Fruit fly (Drosophila melanogaster): ENCODE measurements around the gene Ctps.

Gene Ctps

DNA sequence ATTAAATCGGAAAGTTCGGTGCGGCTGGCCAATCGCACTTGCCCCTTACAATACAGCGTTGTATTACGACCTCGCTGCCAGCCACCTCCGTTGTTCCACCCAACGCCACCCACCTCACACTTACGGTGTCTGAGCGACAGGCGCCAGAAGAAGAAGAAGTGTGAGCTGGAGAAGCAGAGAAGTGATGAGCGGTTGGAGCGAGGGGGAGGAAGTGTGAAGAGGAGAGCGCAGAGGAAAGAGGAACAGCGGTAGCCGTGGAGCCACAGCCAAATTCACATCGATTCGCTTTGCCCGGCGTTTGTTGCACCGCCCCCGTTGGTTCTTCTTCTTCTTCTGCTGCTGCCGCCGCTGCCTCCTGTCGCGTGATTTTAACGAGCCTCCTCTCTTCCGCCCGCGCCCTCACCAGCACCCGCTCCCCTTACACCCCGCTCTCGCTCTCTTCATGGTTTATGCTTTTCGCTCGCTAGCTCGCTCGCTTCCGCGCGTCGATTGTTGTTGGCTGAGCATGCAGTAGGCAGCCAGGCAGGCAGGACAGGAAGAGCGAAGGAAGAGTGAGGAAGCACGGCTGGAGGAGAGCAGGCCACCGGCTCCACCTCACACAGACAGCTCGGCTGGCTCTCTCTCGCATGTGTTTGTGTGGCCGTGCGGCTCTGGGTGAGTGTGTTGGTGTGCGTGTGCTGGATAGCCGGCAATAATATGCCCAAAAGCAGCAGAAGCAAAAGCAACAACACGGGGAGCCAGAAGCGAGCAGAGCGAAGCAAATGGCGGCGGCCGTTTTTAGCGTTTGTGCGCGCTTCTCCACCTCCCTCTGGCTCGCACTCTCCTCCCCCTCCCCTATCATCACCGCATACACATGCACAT, 6.5 kb downstream of the Ctps start:
- TF ChIP-seq CTCF (optimal IDR thresholded peaks at IDR 0.05): no peak
- TF ChIP-seq CG8478 (optimal IDR thresholded peaks at IDR 0.05): no peak

DNA sequence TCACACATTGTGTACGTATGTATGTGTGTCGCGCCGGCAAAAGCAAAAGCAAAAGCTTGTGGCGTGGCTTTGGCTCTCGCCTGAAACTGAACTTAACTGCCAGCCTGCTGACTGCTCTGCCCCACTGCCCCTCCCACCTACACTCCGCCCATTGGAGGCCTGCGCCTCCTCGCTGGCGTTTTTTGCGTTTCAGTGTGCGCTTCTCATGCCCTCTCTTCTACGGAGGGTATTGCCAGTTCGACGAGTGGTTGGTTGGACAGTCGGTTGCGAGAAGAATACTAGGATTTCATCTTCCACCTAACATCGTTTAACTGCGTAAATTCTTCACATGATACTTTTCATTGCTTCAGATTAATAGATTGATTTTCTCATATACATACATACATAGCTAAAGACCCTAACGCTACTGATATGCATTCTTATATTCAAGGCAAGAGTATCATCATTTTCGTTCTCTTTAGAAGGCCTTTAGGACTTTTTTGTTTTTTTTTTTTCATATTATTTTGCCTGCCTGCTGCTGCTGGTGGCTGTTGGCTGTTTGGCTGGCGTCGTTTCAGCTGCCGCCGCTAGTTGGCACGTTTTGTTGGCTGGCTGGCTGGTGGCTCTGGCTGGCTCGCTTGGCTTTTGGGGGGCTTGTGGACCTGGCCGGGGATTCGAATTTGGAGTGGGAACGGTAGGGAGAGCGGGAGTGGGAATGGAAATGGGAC, 7.3 kb downstream of the Ctps start:
- TF ChIP-seq CG8478 (optimal IDR thresholded peaks at IDR 0.05): no peak
- TF ChIP-seq CTCF (optimal IDR thresholded peaks at IDR 0.05): no peak

- TF ChIP-seq CG8478 (optimal IDR thresholded peaks at IDR 0.05): no peak
- TF ChIP-seq CTCF (optimal IDR thresholded peaks at IDR 0.05): no peak
Observed at dm6 chr3L:15105566-15106207, 8.0 kb downstream of the Ctps start, which contains the start of gene CG45071. Gene CG45071 (plus strand): TSS chr3L:15105882.

dm6 chr3L:15107158-15107775, 9.6 kb downstream of the Ctps start:
- TF ChIP-seq CTCF (optimal IDR thresholded peaks at IDR 0.05) (no peak), CG8478 (optimal IDR thresholded peaks at IDR 0.05) (no peak)

DNA sequence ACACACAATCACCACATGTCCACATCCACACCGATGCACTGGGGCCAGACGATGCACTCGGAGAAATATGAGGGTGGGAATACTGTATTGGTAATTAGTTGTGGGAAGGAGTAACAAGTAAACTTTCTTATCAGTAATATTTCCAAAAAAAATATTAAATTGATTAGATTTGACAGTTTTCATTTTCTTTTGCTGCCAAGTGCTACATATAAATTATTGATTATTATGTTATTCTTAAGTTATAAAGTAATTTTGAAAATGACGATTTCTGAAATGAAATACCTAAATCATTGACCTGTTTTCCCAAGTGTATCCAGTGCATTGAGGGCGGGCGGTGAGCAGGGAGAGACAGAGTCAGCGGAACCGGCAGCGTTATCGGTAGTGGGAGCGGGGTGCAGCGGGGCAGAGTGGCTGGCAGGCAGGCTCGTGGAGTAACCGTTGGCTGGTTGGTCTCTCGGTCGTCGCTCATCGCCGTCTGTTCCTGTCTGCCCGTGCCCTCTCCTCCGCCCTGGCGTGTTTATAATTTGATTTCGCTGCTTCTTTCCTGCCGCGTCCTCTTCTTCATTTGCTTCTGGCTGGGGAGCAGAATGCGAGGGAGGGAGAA, 10.2 kb downstream of the Ctps start:
- no peak for TF ChIP-seq CTCF (optimal IDR thresholded peaks at IDR 0.05)
- TF ChIP-seq CG8478 (optimal IDR thresholded peaks at IDR 0.05): no peak

DNA sequence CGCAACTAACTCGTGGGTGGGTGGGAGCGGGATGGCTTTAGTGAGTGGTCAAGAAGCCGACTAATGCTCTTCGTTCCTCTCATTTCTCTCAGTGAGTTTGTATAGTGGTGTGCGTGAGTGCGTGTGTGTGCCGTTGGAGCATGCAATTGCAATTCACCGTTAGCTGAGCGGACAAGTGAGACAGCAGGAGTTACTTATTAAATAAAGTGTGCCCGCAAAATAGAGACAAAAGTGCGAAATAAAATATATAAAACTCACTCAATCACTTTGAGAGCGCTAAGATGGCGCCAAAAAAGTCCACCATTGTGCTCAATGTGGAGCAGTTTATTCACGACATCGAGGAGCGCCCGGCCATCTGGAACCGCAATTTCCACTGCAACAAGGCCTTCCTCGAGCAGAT, 10.8 kb downstream of the Ctps start:
- TF ChIP-seq CTCF (optimal IDR thresholded peaks at IDR 0.05) (no peak), CG8478 (optimal IDR thresholded peaks at IDR 0.05) (no peak)

DNA sequence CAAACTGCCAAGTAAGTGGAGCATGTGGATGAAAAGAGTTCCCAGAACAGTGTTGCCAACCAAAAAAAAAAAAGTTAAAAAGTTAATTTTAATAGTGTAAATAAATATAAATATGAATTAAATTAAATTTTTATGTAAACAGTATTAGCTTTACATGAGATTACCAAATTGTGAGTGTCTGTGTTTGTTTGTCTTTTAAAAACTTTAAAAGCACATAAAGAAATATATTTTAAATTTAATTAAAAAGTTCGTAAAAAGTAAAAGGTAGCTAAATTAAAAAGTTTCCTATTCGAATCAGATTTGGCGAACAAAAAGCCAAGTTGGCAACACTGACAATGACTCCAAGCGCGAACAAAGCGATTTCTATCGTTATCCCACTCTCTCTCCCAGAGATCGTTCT, 11.2 kb downstream of the Ctps start:
- TF ChIP-seq CTCF (optimal IDR thresholded peaks at IDR 0.05) (no peak), CG8478 (optimal IDR thresholded peaks at IDR 0.05) (no peak)

- no peak for TF ChIP-seq CG8478 (optimal IDR thresholded peaks at IDR 0.05)
- no peak for TF ChIP-seq CTCF (optimal IDR thresholded peaks at IDR 0.05)
Observed at dm6 chr3L:15113257-15113656, 15.5 kb downstream of the Ctps start, which contains the start of gene CG13458. Gene CG13458 (plus strand): TSS chr3L:15113557.

dm6 chr3L:15116536-15116935, 18.8 kb downstream of the Ctps start, which contains the start of gene Cep135:
Gene Cep135 (plus strand): TSS chr3L:15116737.
- TF ChIP-seq CG8478 (optimal IDR thresholded peaks at IDR 0.05) (no peak), CTCF (optimal IDR thresholded peaks at IDR 0.05) (no peak)

dm6 chr3L:15121272-15121671, 23.6 kb downstream of the Ctps start, which contains the start of gene CG32847:
Gene CG32847 (plus strand): TSS chr3L:15121572.
- TF ChIP-seq CG8478 (optimal IDR thresholded peaks at IDR 0.05): no peak
- TF ChIP-seq CTCF (optimal IDR thresholded peaks at IDR 0.05): no peak

- TF ChIP-seq CTCF (optimal IDR thresholded peaks at IDR 0.05): no peak
- no peak for TF ChIP-seq CG8478 (optimal IDR thresholded peaks at IDR 0.05)
Observed at dm6 chr3L:15123736-15124135, 26.0 kb downstream of the Ctps start.

DNA sequence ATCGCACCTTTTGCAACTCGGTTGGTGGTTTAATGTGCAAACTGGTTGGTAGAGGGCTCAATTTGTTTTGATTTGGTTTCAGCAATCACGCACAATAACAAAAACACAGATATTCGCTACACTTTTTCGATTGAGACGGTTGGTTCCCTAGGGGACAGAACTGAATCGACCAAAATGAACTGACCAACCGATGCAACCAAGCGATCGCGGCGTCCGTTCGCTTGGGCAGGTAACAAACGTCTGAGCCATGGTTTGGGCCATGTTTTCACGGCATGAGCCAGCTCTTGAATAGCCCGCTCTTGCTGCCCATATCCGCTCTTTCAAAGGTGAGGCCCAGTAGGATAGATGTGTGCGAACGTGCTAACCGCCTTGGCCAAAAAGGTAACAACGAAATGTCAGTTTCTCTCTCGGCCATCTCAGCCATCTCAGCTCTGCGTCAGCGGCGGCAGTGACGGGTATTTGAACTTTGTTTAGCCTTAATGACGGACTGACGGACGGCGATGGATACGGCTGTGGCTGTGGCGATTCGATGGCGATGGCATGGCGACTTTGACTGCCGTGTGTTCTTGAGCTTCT, 27.5 kb downstream of the Ctps start, which contains the start of gene CG16959:
TSS of gene CG16959 (minus strand) at position 245 of the 576 bp plus-strand sequence.
- no peak for TF ChIP-seq CG8478 (optimal IDR thresholded peaks at IDR 0.05)
- TF ChIP-seq CTCF (optimal IDR thresholded peaks at IDR 0.05): no peak

- TF ChIP-seq CG8478 (optimal IDR thresholded peaks at IDR 0.05) (no peak), CTCF (optimal IDR thresholded peaks at IDR 0.05) (no peak)
Observed at dm6 chr3L:15125717-15126116, 28.0 kb downstream of the Ctps start.

DNA sequence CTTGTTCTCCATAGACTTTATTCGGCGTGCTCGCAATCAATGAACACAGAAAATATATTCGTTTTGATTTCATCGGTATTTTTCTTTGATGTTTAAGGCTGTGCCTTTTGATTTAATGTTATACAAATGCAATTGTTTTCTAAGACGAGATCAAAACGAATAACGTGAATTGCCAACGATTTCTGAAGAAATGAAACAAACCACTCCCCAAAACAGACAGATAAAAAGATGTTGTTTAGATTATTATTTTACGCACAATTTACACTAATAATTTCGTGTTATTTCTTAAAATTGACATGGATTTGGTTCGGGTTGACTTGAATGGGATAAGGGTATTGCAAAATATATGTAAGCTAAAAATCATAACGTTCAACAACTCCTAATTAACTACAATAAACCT, 33.6 kb downstream of the Ctps start, which contains the start of gene CG13457:
TSS of gene CG13457 (minus strand) at position 101 of the 400 bp plus-strand sequence.
- TF ChIP-seq CTCF (optimal IDR thresholded peaks at IDR 0.05): no peak
- TF ChIP-seq CG8478 (optimal IDR thresholded peaks at IDR 0.05): no peak
